Worm (Caenorhabditis elegans) whole organism, early embryonic: ENCODE results near the gene F16H6.10.
"Not testable (repeated sequence)": the region's sequence is repeated elsewhere in the genome, so short reads cannot be mapped to it uniquely, and the experiment has no call there.

Source experiments
- B0310.2 ChIP-seq: sonication (generic microtip); optimal IDR thresholded peaks from 2 replicates; lab custom pipeline; 2016; ENCODE audit warnings: mild to moderate bottlenecking, missing genetic modification characterization, missing compliant biosample characterization
- F13C5.2 ChIP-seq: sonication (generic microtip); optimal IDR thresholded peaks from 2 replicates; lab custom pipeline; 2017; ENCODE audit warnings: mild to moderate bottlenecking, missing genetic modification characterization, inconsistent platforms, missing compliant biosample characterization
- aly-1 ChIP-seq: sonication (generic microtip); optimal IDR thresholded peaks from 2 replicates; lab custom pipeline; 2016; ENCODE audit warnings: missing genetic modification characterization, missing compliant biosample characterization
- ama-1 ChIP-seq: fragments of 150-350 bp; optimal IDR thresholded peaks from 2 replicates; lab custom pipeline; 2014
- ceh-13 ChIP-seq: fragments of 200-800 bp; sonication (Bioruptor generic); optimal IDR thresholded peaks from 2 replicates; lab custom pipeline; 2018; ENCODE audit warnings: mild to moderate bottlenecking, missing genetic modification characterization, missing compliant biosample characterization
- ceh-36 ChIP-seq: sonication (generic microtip); optimal IDR thresholded peaks from 2 replicates; lab custom pipeline; 2016; ENCODE audit warnings: missing genetic modification characterization, inconsistent platforms, missing compliant biosample characterization
- ets-7 ChIP-seq: sonication (generic microtip); optimal IDR thresholded peaks from 2 replicates; lab custom pipeline; 2016; ENCODE audit warnings: missing genotype, missing genetic modification characterization, missing compliant biosample characterization
- flt-1 ChIP-seq: fragments of 200-800 bp; sonication (Bioruptor generic); IDR thresholded peaks from 2 replicates; pipeline ENCODE4 v1.3.6; 2022; ENCODE audit warnings: missing genetic modification characterization, missing compliant biosample characterization
- hmbx-1 ChIP-seq: sonication (generic microtip); optimal IDR thresholded peaks from 2 replicates; lab custom pipeline; 2016; ENCODE audit warnings: mild to moderate bottlenecking, missing genetic modification characterization, missing compliant biosample characterization
- hmg-4 ChIP-seq: fragments of 200-800 bp; sonication (Bioruptor generic); optimal IDR thresholded peaks from 2 replicates; lab custom pipeline; 2018; ENCODE audit warnings: mild to moderate bottlenecking, missing genetic modification characterization, missing compliant biosample characterization
- hnd-1 ChIP-seq: sonication (generic microtip); optimal IDR thresholded peaks from 2 replicates; lab custom pipeline; 2016; ENCODE audit warnings: missing genetic modification characterization, missing compliant biosample characterization
- pes-1 ChIP-seq: fragments of 200-800 bp; sonication (Bioruptor generic); IDR thresholded peaks from 2 replicates; pipeline ENCODE4 v1.3.6; 2022; ENCODE audit warnings: missing genetic modification reagents, missing genetic modification characterization, missing compliant biosample characterization
- scrt-1 ChIP-seq: fragments of 200-800 bp; sonication (Bioruptor generic); IDR thresholded peaks from 2 replicates; pipeline ENCODE4 v1.3.6; 2022; ENCODE audit warnings: missing genetic modification characterization, missing compliant biosample characterization
- sea-1 ChIP-seq: fragments of 200-800 bp; sonication (Bioruptor generic); conservative IDR thresholded peaks from 2 replicates; pipeline ENCODE4 v1.3.6; 2022; ENCODE audit warnings: missing genetic modification characterization, missing compliant biosample characterization
- tbx-11 ChIP-seq: fragments of 200-800 bp; sonication (Bioruptor generic); IDR thresholded peaks from 2 replicates; pipeline ENCODE4 v1.3.6; 2022; ENCODE audit warnings: missing genetic modification characterization, missing compliant biosample characterization
- tbx-37 ChIP-seq: fragments of 200-800 bp; sonication (Bioruptor generic); conservative IDR thresholded peaks from 2 replicates; pipeline ENCODE4 v1.3.6; 2022; ENCODE audit warnings: missing genetic modification reagents, missing genetic modification characterization, missing compliant biosample characterization
- tra-4 ChIP-seq: sonication (generic microtip); optimal IDR thresholded peaks from 2 replicates; lab custom pipeline; 2017; ENCODE audit warnings: missing genetic modification characterization, missing compliant biosample characterization

F16H6.10 gene

DNA sequence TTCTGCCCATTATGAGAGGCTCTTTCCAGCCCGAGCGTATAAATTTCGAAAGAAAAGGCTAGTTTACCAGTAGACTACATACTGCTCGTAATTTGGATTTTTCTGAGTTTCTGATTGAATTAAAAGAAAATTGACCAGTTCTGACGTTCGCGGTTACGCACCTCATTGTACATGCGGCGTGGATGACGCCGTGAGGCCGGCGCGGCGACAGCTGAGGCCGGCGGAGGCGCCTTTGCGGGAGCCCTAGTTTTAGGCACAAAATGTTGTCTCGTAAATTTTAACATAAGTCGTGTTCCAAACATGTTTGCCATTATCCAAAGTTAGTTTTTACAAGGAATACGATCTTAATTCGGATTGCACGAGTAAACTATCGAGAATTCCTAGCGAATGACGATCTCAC, 7.5 kb downstream of the F16H6.10 start, which contains the start of gene F16H6.9:
F16H6.9 (plus strand) TSS at position 301 of the 400 bp plus-strand sequence.
- TF ChIP-seq pes-1, tbx-37, sea-1 (GFP tag; lab: Robert Waterston, UW): not testable (repeated sequence)

DNA sequence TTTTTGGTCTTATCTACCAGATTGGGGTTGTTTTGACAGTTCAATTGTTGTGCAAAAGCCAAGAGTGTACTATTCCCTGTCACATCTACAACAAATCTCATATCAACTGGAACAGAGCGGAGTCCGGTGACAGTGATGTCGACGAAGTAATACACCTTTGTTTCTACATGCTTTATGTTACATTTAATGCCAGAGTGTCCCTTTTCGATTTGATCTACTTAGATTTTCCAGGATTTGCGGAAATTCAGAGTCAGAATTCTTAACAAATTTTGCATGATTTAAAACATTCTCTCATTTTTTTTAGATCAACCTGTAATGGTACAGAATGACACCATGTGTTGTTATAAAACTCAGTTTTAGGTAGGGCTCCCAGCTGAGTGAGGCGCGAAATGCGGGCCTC, 8.1 kb downstream of the F16H6.10 start, which contains the start of gene F16H6.8:
F16H6.8 (minus strand) TSS at position 101 of the 400 bp plus-strand sequence.
- TF ChIP-seq hnd-1 (tag; lab: Kevin White, UChicago); B0310.2 (tag; lab: Kevin White, UChicago); tbx-37 (GFP tag; lab: Robert Waterston, UW): not testable (repeated sequence)

DNA sequence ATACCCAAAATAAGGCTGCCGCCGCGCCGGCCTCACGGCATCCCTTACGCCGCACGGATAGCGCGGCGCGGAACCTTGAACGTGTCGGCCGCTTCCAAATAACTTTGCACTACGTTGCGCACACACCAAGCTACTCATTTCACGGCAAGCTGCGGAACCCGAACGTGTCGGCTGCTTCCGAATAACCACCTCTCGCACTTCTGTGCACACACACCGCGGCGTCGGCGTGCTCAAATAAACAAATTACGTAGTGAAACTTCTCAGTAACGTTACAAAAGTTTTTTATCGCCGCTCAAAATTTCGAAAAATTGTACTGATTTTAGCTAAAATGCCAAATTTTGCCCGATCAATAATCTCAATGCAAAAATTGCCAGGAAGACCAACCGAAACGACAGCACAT, 11.4 kb downstream of the F16H6.10 start:
- TF ChIP-seq F13C5.2 (tag; lab: Kevin White, UChicago) (no peak), ets-7 (tag; lab: Kevin White, UChicago) (no peak), ceh-13 (GFP tag; lab: Kevin White, UChicago) (no peak), flt-1 (GFP tag; lab: Robert Waterston, UW) (no peak), aly-1 (tag; lab: Kevin White, UChicago) (no peak), sea-1 (GFP tag; lab: Robert Waterston, UW) (no peak), B0310.2 (tag; lab: Kevin White, UChicago) (no peak), hmg-4 (no peak), hnd-1 (tag; lab: Kevin White, UChicago) (no peak), hmbx-1 (no peak), tra-4 (tag; lab: Kevin White, UChicago) (no peak)

DNA sequence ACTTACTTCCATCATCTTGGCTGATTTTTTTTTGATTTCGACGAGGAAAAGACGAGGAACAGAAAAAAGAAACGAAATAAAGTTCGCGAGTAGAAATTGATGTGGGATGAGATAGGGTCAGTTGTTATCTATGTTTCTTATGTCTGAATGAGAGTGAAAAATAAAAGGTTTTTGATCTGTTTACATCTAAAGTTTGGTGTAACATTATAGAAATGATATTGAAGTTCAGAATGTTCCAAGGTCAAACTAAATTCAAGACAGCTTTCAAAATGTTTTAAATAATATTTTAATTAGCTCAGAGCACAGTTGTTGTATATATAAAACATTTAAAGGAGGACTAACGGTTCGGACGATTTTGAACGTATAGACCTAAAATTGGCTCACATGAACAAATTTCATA, 15.2 kb downstream of the F16H6.10 start, which contains the start of gene F16H6.7:
F16H6.7 (minus strand) TSS at position 101 of the 400 bp plus-strand sequence.
- TF ChIP-seq tbx-11 (GFP tag; lab: Robert Waterston, UW) (no peak), aly-1 (tag; lab: Kevin White, UChicago) (no peak), scrt-1 (GFP tag; lab: Robert Waterston, UW) (no peak), flt-1 (GFP tag; lab: Robert Waterston, UW) (no peak), hmbx-1 (no peak), B0310.2 (tag; lab: Kevin White, UChicago) (no peak), pes-1 (GFP tag; lab: Robert Waterston, UW) (no peak), hnd-1 (tag; lab: Kevin White, UChicago) (no peak), tra-4 (tag; lab: Kevin White, UChicago) (no peak), ceh-13 (GFP tag; lab: Kevin White, UChicago) (no peak), tbx-37 (GFP tag; lab: Robert Waterston, UW) (no peak), sea-1 (GFP tag; lab: Robert Waterston, UW) (no peak)

DNA sequence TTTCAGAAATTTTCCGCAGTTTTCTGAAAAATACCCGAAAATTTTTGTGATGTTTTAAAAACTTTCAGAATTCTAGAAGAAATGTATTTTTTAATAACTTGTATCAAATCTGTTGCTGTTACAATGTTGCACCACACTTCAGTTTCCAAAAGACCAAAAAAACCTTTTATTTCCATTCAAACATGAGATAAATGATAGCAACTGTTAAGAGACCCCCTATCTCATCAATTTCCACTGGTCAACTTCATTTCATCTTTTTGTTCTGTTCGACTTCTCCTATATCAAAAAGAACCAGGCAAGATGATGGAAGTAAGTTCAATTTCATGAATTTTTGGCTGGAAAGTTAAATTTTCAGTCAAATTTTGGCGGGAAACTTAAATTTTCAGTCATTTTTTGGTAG, 25.8 kb downstream of the F16H6.10 start, which contains the start of gene F16H6.4:
F16H6.4 (plus strand) TSS at position 301 of the 400 bp plus-strand sequence.
- TF ChIP-seq hmbx-1 (no peak), ama-1 (no peak), ceh-36 (tag; lab: Kevin White, UChicago) (no peak), aly-1 (tag; lab: Kevin White, UChicago) (no peak), hnd-1 (tag; lab: Kevin White, UChicago) (no peak), flt-1 (GFP tag; lab: Robert Waterston, UW) (no peak), hmg-4 (no peak), pes-1 (GFP tag; lab: Robert Waterston, UW) (no peak), B0310.2 (tag; lab: Kevin White, UChicago) (no peak), sea-1 (GFP tag; lab: Robert Waterston, UW) (no peak)

DNA sequence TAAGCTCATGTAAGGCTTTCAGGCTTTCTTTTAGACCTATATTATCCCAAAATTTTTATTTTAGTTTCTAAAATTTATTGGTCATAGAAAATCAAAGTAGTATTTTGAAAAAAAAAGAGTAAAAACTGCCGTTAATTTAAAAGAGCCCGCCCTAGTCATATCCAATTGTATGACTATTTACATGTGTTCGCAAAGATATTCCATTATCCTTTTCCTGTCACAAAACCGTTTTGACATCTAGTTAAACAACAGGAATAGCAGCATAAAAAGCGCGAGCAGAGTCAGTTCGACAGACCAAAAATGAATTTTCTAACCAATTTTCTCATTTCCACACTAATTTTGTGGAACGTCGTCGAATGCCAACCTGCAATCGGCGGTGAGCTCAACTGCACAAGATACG, 29.2 kb downstream of the F16H6.10 start, which contains the start of gene F16H6.3:
F16H6.3 (plus strand) TSS at position 301 of the 400 bp plus-strand sequence.
- no peak for TF ChIP-seq ets-7 (tag; lab: Kevin White, UChicago)
- no peak for TF ChIP-seq pes-1 (GFP tag; lab: Robert Waterston, UW)
- no peak for TF ChIP-seq scrt-1 (GFP tag; lab: Robert Waterston, UW)
- TF ChIP-seq B0310.2 (tag; lab: Kevin White, UChicago), result no peak
- TF ChIP-seq tra-4 (tag; lab: Kevin White, UChicago), result no peak
- TF ChIP-seq hnd-1 (tag; lab: Kevin White, UChicago), result no peak
- TF ChIP-seq tbx-37 (GFP tag; lab: Robert Waterston, UW), result no peak
- no peak for TF ChIP-seq aly-1 (tag; lab: Kevin White, UChicago)
- TF ChIP-seq hmbx-1, result no peak
- TF ChIP-seq ceh-36 (tag; lab: Kevin White, UChicago), result no peak
- TF ChIP-seq tbx-11 (GFP tag; lab: Robert Waterston, UW), result no peak
- TF ChIP-seq ceh-13 (GFP tag; lab: Kevin White, UChicago), result no peak
- TF ChIP-seq flt-1 (GFP tag; lab: Robert Waterston, UW), result no peak
- no peak for TF ChIP-seq F13C5.2 (tag; lab: Kevin White, UChicago)
- no peak for TF ChIP-seq hmg-4
- TF ChIP-seq ama-1, result no peak
- no peak for TF ChIP-seq sea-1 (GFP tag; lab: Robert Waterston, UW)

DNA sequence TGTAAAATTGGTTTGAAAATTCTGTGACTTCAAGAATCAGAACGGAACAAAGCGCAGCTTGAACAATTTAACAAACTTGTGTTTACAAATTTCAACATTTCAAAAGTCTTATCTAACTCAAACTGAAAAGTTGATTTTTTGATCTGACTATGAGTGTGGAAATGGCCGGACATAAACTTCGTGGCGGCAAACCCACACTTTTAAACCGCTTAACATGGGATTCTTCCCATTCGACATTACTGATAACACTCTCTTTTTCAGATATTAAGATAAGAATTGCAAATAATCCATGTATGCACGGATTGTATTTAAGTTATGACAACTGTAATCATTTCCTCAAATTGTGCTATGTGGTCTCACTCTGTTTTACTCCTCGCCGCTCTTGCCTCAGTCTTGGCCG, 33.1 kb downstream of the F16H6.10 start, which contains the start of gene clec-42:
clec-42 (plus strand) TSS at position 285 of the 400 bp plus-strand sequence.
- no peak for TF ChIP-seq aly-1 (tag; lab: Kevin White, UChicago)
- TF ChIP-seq tbx-11 (GFP tag; lab: Robert Waterston, UW), result no peak
- no peak for TF ChIP-seq hnd-1 (tag; lab: Kevin White, UChicago)
- TF ChIP-seq ceh-36 (tag; lab: Kevin White, UChicago), result no peak
- TF ChIP-seq sea-1 (GFP tag; lab: Robert Waterston, UW), result no peak
- no peak for TF ChIP-seq hmbx-1
- no peak for TF ChIP-seq F13C5.2 (tag; lab: Kevin White, UChicago)
- TF ChIP-seq scrt-1 (GFP tag; lab: Robert Waterston, UW), result no peak
- TF ChIP-seq tra-4 (tag; lab: Kevin White, UChicago), result no peak
- TF ChIP-seq ceh-13 (GFP tag; lab: Kevin White, UChicago), result no peak
- no peak for TF ChIP-seq flt-1 (GFP tag; lab: Robert Waterston, UW)
- no peak for TF ChIP-seq tbx-37 (GFP tag; lab: Robert Waterston, UW)
- TF ChIP-seq ets-7 (tag; lab: Kevin White, UChicago), result no peak
- TF ChIP-seq pes-1 (GFP tag; lab: Robert Waterston, UW), result no peak
- TF ChIP-seq ama-1, result no peak
- no peak for TF ChIP-seq hmg-4
- no peak for TF ChIP-seq B0310.2 (tag; lab: Kevin White, UChicago)
